Fruit fly (Drosophila melanogaster): ENCODE measurements around the gene CG6983.

CG6983 gene

DNA sequence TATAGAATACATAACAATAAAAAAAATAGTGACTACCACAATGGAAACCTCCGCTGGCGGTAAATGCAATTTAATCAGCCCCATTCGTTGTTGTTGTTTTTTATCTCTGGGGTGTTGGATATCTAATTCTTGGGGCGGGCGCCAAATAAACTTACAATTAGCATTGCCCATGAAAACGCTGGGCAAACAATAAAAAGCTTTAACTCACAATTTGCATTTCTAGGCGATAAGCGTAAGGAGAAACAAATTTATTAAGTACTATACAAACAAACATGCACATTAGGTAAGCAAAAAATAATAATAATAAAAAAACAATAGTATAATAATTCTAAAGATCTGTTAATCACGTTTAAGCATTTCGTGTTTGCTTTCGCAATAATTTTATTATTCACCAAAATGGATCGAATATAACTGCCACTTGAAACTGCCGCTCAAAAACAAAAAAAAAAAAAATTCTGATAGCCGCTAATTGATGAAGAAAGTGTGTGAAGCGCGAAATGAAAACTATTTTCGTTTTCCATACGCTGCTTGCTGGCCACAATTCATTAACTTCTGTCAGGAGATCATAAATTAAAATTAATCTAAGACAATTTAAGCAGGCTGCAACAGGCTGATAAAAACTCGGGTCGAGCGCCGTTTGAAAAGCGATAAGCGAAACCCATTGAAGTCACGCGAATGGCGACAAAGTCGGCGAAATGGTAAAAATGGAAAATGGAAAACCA is 1.2 kb downstream of the CG6983 start:
- TF ChIP-seq Ets98B (GFP tag; IDR thresholded peaks at IDR 0.05) (no peak), Pif1B (GFP tag; optimal IDR thresholded peaks at IDR 0.05) (no peak), D1 (tag; optimal IDR thresholded peaks at IDR 0.05) (no peak), Pif1A (GFP tag; optimal IDR thresholded peaks at IDR 0.05) (no peak), CG12605 (GFP tag; IDR thresholded peaks at IDR 0.05) (no peak), CG8301 (tag; optimal IDR thresholded peaks at IDR 0.05) (no peak), CG15710 (tag; optimal IDR thresholded peaks at IDR 0.05) (no peak), Snoo (tag; optimal IDR thresholded peaks at IDR 0.05) (no peak), rn (GFP tag; IDR thresholded peaks at IDR 0.05) (no peak), CG13204 (GFP tag; optimal IDR thresholded peaks at IDR 0.05) (no peak), CG8159 (tag; optimal IDR thresholded peaks at IDR 0.05) (no peak)

DNA sequence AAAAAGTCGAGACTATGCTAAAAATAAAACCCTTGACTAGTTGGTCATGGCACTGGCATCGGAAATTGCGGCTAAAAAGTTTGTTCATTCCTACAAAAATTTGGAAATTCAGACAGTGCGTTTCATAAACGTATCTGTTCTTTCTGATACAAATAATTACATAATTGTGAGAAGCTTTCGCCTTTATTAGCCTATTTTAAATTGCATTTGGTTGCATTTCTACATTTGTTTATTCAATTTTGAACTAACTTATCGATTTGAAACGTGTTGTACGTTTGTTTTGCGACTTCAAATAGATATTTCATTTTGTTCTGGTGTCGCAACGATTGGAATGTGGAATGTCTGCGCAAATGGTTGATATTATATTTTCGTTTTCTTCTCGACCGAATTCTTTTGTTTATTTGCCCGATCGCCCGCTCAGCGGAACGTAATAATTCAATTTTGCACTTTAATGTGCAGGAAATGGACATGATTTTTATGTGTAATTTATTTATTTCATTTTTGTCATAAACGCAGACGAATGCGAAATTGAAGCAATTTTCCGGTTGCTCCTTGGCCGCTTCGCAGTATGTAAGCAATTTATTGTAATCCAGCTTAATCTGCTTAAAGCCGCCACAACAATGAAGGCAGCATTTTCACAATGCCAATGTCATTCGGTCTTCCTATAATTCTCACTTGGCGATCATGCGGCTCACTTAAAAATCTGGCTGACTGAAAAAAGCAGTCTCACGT is 3.0 kb downstream of the CG6983 start:
- no peak for TF ChIP-seq CG10348 (GFP tag; IDR thresholded peaks at IDR 0.05)
- no peak for TF ChIP-seq CG4496 (GFP tag; IDR thresholded peaks at IDR 0.05)
- TF ChIP-seq CG17806 (tag; optimal IDR thresholded peaks at IDR 0.05) = no peak
- 0 out of 2 replicates have a peak, but pooled peaks have one; percentile 33 for TF ChIP-seq CG32121 (GFP tag; IDR thresholded peaks at IDR 0.05)
- TF ChIP-seq CG12605 (GFP tag; IDR thresholded peaks at IDR 0.05) = no peak
- TF ChIP-seq Snoo (tag; optimal IDR thresholded peaks at IDR 0.05) = no peak

DNA sequence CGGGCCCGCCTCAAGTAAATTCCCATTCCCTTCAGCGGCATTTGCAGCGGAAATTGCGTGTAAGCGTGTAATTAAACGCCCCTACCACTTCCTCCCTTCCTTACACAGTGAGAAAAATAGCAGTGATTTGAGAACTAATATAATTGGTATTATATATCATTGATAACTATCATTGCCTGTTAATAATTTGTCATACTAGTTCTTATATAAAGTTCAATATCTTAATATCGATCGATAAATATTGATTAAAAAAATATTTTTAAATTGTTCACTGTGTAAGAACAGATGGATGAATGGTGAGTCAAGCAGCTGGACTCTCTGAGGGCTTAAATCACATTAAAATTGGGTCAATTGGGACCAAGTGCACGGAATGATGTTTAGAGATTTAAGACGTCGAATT is 4.2 kb downstream of the CG6983 start:
- TF ChIP-seq gl (tag; optimal IDR thresholded peaks at IDR 0.05) (no peak), CG12605 (GFP tag; IDR thresholded peaks at IDR 0.05) (no peak), fd96Ca (GFP tag; IDR thresholded peaks at IDR 0.05) (no peak), CG17806 (tag; optimal IDR thresholded peaks at IDR 0.05) (peak; percentile 55), CG34367 (tag; optimal IDR thresholded peaks at IDR 0.05) (no peak), CG13204 (GFP tag; optimal IDR thresholded peaks at IDR 0.05) (no peak), CG32121 (GFP tag; IDR thresholded peaks at IDR 0.05) (no peak), CG15710 (tag; optimal IDR thresholded peaks at IDR 0.05) (peak; percentile 48), D1 (tag; optimal IDR thresholded peaks at IDR 0.05) (peak; percentile 42), Pif1A (GFP tag; optimal IDR thresholded peaks at IDR 0.05) (no peak), rn (GFP tag; IDR thresholded peaks at IDR 0.05) (no peak), CG14655 (GFP tag; optimal IDR thresholded peaks at IDR 0.05) (peak; percentile 38), CG4496 (GFP tag; IDR thresholded peaks at IDR 0.05) (0 out of 3 replicates have a peak, but pooled peaks have one; percentile 46), EcR (GFP tag; optimal IDR thresholded peaks at IDR 0.05) (no peak), CG8159 (tag; optimal IDR thresholded peaks at IDR 0.05) (peak; percentile 63), Pif1B (GFP tag; optimal IDR thresholded peaks at IDR 0.05) (peak; percentile 8), CG10348 (GFP tag; IDR thresholded peaks at IDR 0.05) (no peak), Ets98B (GFP tag; IDR thresholded peaks at IDR 0.05) (no peak), CG9948 (tag; optimal IDR thresholded peaks at IDR 0.05) (peak; percentile 57), Snoo (tag; optimal IDR thresholded peaks at IDR 0.05) (peak; percentile 28), CG8301 (tag; optimal IDR thresholded peaks at IDR 0.05) (peak; percentile 28)

DNA sequence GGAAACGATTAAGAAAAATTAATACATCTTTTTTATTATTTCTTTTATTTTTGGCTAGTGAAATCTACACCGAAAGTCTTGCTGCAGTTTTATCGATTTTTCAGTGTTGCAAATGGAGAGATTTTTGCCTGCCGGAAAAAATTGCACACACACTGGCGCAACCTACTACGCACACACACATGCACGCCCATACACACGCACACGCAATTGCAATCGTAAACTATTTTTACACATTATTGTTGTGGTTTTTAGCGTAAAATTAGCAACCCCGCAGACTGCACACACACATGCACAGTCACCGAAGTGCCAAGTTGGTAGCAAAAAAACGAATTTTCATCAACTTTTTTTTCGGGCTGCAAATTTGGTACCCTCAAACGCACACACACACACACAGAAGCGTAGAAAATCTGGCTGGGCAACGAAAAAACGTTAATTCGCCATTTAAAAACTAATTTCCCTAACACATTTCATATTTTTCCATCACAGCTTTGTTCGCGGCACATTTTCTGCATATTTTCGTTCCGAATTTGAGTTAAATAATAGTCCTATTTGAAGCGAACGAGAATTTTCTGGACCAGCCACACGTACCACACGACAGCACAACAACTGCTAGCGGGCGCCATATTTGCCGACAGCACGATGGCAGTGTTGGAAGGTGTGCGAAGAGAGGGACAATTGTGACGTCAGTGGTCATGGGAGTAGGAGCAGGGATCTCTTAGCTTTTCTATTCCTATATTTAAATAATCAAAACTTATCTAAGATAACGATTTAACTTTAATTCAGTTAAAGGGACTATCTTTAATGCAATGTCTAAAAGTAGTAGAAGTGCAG is 7.2 kb downstream of the CG6983 start, which contains the start of gene Unr:
Gene Unr (minus strand): TSS at position 637 of the 831 bp plus-strand sequence.
- TF ChIP-seq rn (GFP tag; IDR thresholded peaks at IDR 0.05) (peak; percentile 63), Pif1B (GFP tag; optimal IDR thresholded peaks at IDR 0.05) (peak; percentile 81), CG17806 (tag; optimal IDR thresholded peaks at IDR 0.05) (peak; percentile 61), CG12605 (GFP tag; IDR thresholded peaks at IDR 0.05) (peak; percentile 85), fd96Ca (GFP tag; IDR thresholded peaks at IDR 0.05) (no peak; the same call in 2 of the 3 replicates), D1 (tag; optimal IDR thresholded peaks at IDR 0.05) (peak; percentile 62), CG10348 (GFP tag; IDR thresholded peaks at IDR 0.05) (no peak), EcR (GFP tag; optimal IDR thresholded peaks at IDR 0.05) (no peak), Snoo (tag; optimal IDR thresholded peaks at IDR 0.05) (peak; percentile 74), CG4496 (GFP tag; IDR thresholded peaks at IDR 0.05) (peak; percentile 86), gl (tag; optimal IDR thresholded peaks at IDR 0.05) (peak; percentile 6), CG34367 (tag; optimal IDR thresholded peaks at IDR 0.05) (peak; percentile 58), CG32121 (GFP tag; IDR thresholded peaks at IDR 0.05) (peak; percentile 71), Pif1A (GFP tag; optimal IDR thresholded peaks at IDR 0.05) (peak; percentile 85), CG8301 (tag; optimal IDR thresholded peaks at IDR 0.05) (peak; percentile 45), CG13204 (GFP tag; optimal IDR thresholded peaks at IDR 0.05) (peak; percentile 15), CG14655 (GFP tag; optimal IDR thresholded peaks at IDR 0.05) (peak; percentile 66), Ets98B (GFP tag; IDR thresholded peaks at IDR 0.05) (peak; percentile 76), CG15710 (tag; optimal IDR thresholded peaks at IDR 0.05) (peak; percentile 51), CG9948 (tag; optimal IDR thresholded peaks at IDR 0.05) (peak; percentile 38), CG8159 (tag; optimal IDR thresholded peaks at IDR 0.05) (peak; percentile 58)

Measured in whole organism, pupa.